Worm (Caenorhabditis elegans) whole organism, L1 larva: ENCODE results near the gene cyp-13A12.

Experiments
- C16A3.4 ChIP-seq: fragments of 150-350 bp; optimal IDR thresholded peaks from 2 replicates; lab custom pipeline; 2014; ENCODE audit warnings: missing biosample characterization, missing genetic modification characterization
- F16B12.6 ChIP-seq: fragments of 150-350 bp; optimal IDR thresholded peaks from 2 replicates; lab custom pipeline; 2014; ENCODE audit warnings: missing biosample characterization, missing genetic modification characterization
- Y116A8C.19 ChIP-seq: sonication (generic microtip); optimal IDR thresholded peaks from 2 replicates; lab custom pipeline; 2016; ENCODE audit warnings: missing compliant biosample characterization, missing genetic modification characterization, borderline replicate concordance
- aha-1 ChIP-seq: fragments of 150-350 bp; optimal IDR thresholded peaks from 2 replicates; lab custom pipeline; 2014; ENCODE audit warnings: missing biosample characterization, missing genetic modification characterization
- alr-1 ChIP-seq: fragments of 200-800 bp; sonication (Bioruptor generic); optimal IDR thresholded peaks from 2 replicates; lab custom pipeline; 2018; ENCODE audit warnings: borderline replicate concordance, mild to moderate bottlenecking, missing genetic modification characterization, missing compliant biosample characterization
- aly-2 ChIP-seq: fragments of 150-350 bp; optimal IDR thresholded peaks from 2 replicates; lab custom pipeline; 2014; ENCODE audit warnings: missing biosample characterization, missing genetic modification characterization
- ceh-8 ChIP-seq: fragments of 200-800 bp; sonication (Bioruptor generic); optimal IDR thresholded peaks from 2 replicates; lab custom pipeline; 2018; ENCODE audit warnings: mild to moderate bottlenecking, missing genetic modification characterization, moderate library complexity, missing compliant biosample characterization
- ces-1 ChIP-seq: fragments of 150-350 bp; optimal IDR thresholded peaks from 2 replicates; lab custom pipeline; 2014; ENCODE audit warnings: missing biosample characterization, missing genetic modification reagents, missing genetic modification characterization
- dpl-1 ChIP-seq, 3 experiments: fragments of 150-350 bp in 2 of 3; sonication (generic microtip) in 1 of 3; optimal IDR thresholded peaks; 2 replicates each; lab custom pipeline; 2014 to 2017; ENCODE audit warnings: missing biosample characterization in 3 of 3, missing genetic modification characterization in 3 of 3, missing genetic modification reagents in 3 of 3
- efl-1 ChIP-seq, 4 experiments: fragments of 150-350 bp; optimal IDR thresholded peaks in 3 of 4; peaks in 1 of 4; 1 replicate in 1 of 4; 2 replicates in 3 of 4; lab custom pipeline; 2014; ENCODE audit warnings: missing biosample characterization in 2 of 4, missing genetic modification characterization in 2 of 4, missing genetic modification reagents in 2 of 4
- efl-3 ChIP-seq: fragments of 200-800 bp; sonication (Bioruptor generic); optimal IDR thresholded peaks from 2 replicates; lab custom pipeline; 2018; ENCODE audit warnings: mild to moderate bottlenecking, missing genetic modification characterization, missing compliant biosample characterization
- egl-27 ChIP-seq, 2 experiments: fragments of 150-350 bp in 1 of 2; sonication (generic microtip); optimal IDR thresholded peaks; 3 replicates each; lab custom pipeline; 2017 to 2018; ENCODE audit warnings: missing biosample characterization in 2 of 2, missing genetic modification characterization in 2 of 2, missing genetic modification reagents in 2 of 2
- elt-2 ChIP-seq: sonication (generic microtip); optimal IDR thresholded peaks from 2 replicates; lab custom pipeline; 2016; ENCODE audit warnings: missing genetic modification characterization, mild to moderate bottlenecking, inconsistent platforms, missing compliant biosample characterization, missing genetic modification reagents
- ets-5 ChIP-seq: fragments of 200-800 bp; sonication (Bioruptor generic); IDR thresholded peaks from 2 replicates; pipeline ENCODE4 v1.3.6; 2022; ENCODE audit warnings: missing genetic modification characterization, missing compliant biosample characterization
- hlh-4 ChIP-seq: sonication (generic microtip); optimal IDR thresholded peaks from 2 replicates; lab custom pipeline; 2016; ENCODE audit warnings: mild to moderate bottlenecking, missing genetic modification characterization, missing compliant biosample characterization
- isw-1 ChIP-seq: fragments of 200-800 bp; sonication (Bioruptor generic); IDR thresholded peaks from 2 replicates; pipeline ENCODE4 v1.3.6; 2022; ENCODE audit warnings: missing genetic modification characterization, missing compliant biosample characterization
- jun-1 ChIP-seq: fragments of 150-350 bp; optimal IDR thresholded peaks from 2 replicates; lab custom pipeline; 2014; ENCODE audit warnings: missing biosample characterization, missing genetic modification reagents, missing genetic modification characterization
- lsy-2 ChIP-seq, 2 experiments: fragments of 150-350 bp; optimal IDR thresholded peaks; 2 replicates each; lab custom pipeline; 2014; ENCODE audit warnings: missing biosample characterization in 2 of 2, missing genetic modification characterization in 2 of 2
- mab-9 ChIP-seq: fragments of 200-800 bp; sonication (Bioruptor generic); IDR thresholded peaks from 2 replicates; pipeline ENCODE4 v1.3.6; 2022; ENCODE audit warnings: missing genetic modification reagents, missing genetic modification characterization, missing compliant biosample characterization
- nhr-11 ChIP-seq: fragments of 150-350 bp; optimal IDR thresholded peaks from 2 replicates; lab custom pipeline; 2014; ENCODE audit warnings: missing biosample characterization, missing genetic modification characterization
- nhr-12 ChIP-seq: sonication (generic microtip); optimal IDR thresholded peaks from 2 replicates; lab custom pipeline; 2017; ENCODE audit warnings: missing biosample characterization, missing genetic modification characterization
- nhr-237 ChIP-seq: fragments of 150-350 bp; optimal IDR thresholded peaks from 2 replicates; lab custom pipeline; 2014; ENCODE audit warnings: missing biosample characterization, missing genetic modification characterization
- nhr-76 ChIP-seq: sonication (generic microtip); optimal IDR thresholded peaks from 2 replicates; lab custom pipeline; 2017; ENCODE audit warnings: missing biosample characterization, missing genetic modification characterization
- nhr-85 ChIP-seq: sonication (generic microtip); peaks from one replicate; lab custom pipeline; 2016; ENCODE audit warnings: missing genetic modification characterization, inconsistent platforms, missing compliant biosample characterization
- nhr-90 ChIP-seq: sonication (generic microtip); optimal IDR thresholded peaks from 2 replicates; lab custom pipeline; 2016; ENCODE audit warnings: mild to moderate bottlenecking, missing genetic modification characterization, missing compliant biosample characterization; ENCODE audit not compliant: poor library complexity
- pax-3 ChIP-seq: fragments of 200-800 bp; sonication (Bioruptor generic); optimal IDR thresholded peaks from 2 replicates; lab custom pipeline; 2018; ENCODE audit warnings: mild to moderate bottlenecking, missing genetic modification characterization, moderate library complexity, missing compliant biosample characterization
- pqm-1 ChIP-seq: sonication (generic microtip); optimal IDR thresholded peaks from 3 replicates; lab custom pipeline; 2017; ENCODE audit warnings: missing biosample characterization, missing genetic modification characterization
- sox-4 ChIP-seq: sonication (generic microtip); optimal IDR thresholded peaks from 2 replicates; lab custom pipeline; 2016; ENCODE audit warnings: missing genetic modification characterization, missing compliant biosample characterization
- sptf-1 ChIP-seq: fragments of 150-350 bp; optimal IDR thresholded peaks from 2 replicates; lab custom pipeline; 2014; ENCODE audit warnings: missing biosample characterization, missing genetic modification characterization
- tbx-2 ChIP-seq: sonication (generic microtip); optimal IDR thresholded peaks from 2 replicates; lab custom pipeline; 2016; ENCODE audit warnings: missing genetic modification characterization, missing compliant biosample characterization
- tlp-1 ChIP-seq: fragments of 150-350 bp; optimal IDR thresholded peaks from 2 replicates; lab custom pipeline; 2014; ENCODE audit warnings: missing biosample characterization, missing genetic modification characterization
- unc-130 ChIP-seq: fragments of 150-350 bp; optimal IDR thresholded peaks from 2 replicates; lab custom pipeline; 2017; ENCODE audit warnings: missing biosample characterization, missing genetic modification characterization, inconsistent platforms
- unc-30 ChIP-seq: sonication (generic microtip); optimal IDR thresholded peaks from 2 replicates; lab custom pipeline; 2017; ENCODE audit warnings: missing biosample characterization, missing genetic modification characterization
- vab-15 ChIP-seq: sonication (generic microtip); optimal IDR thresholded peaks from 2 replicates; lab custom pipeline; 2017; ENCODE audit warnings: missing genotype, mild to moderate bottlenecking, missing genetic modification characterization, missing compliant biosample characterization
- zag-1 ChIP-seq: fragments of 150-350 bp; optimal IDR thresholded peaks from 2 replicates; lab custom pipeline; 2014; ENCODE audit warnings: missing biosample characterization, missing genetic modification characterization
- ztf-4 ChIP-seq: fragments of 150-350 bp; optimal IDR thresholded peaks from 2 replicates; lab custom pipeline; 2014; ENCODE audit warnings: missing biosample characterization, missing genetic modification characterization

The cyp-13A12 gene

ce11 chrIII:12978473-12979174, 45.7 kb upstream of the cyp-13A12 start, which contains the start of the genes ubq-2 and frg-1 (continued):
- TF ChIP-seq alr-1 = no peak

- no peak for TF ChIP-seq dpl-1 (GFP tag; optimal IDR thresholded peaks at IDR 0.05; lab: Kevin White, UChicago)
- no peak for TF ChIP-seq zag-1 (tag; lab: Kevin White, UChicago)
- no peak for TF ChIP-seq nhr-76
- no peak for TF ChIP-seq hlh-4 (tag; lab: Kevin White, UChicago)
- no peak for TF ChIP-seq egl-27 (tag; optimal IDR thresholded peaks at IDR 0.05; lab: Kevin White, UChicago)
- TF ChIP-seq efl-3 = no peak
- no peak for TF ChIP-seq lsy-2 (tag; optimal IDR thresholded peaks at IDR 0.05; lab: Kevin White, UChicago)
- TF ChIP-seq Y116A8C.19 = no peak
- TF ChIP-seq ets-5 = no peak
- TF ChIP-seq ces-1 (GFP tag; lab: Kevin White, UChicago) = no peak
- TF ChIP-seq aha-1 (tag; lab: Kevin White, UChicago) = no peak
- TF ChIP-seq ztf-4 = no peak
- no peak for TF ChIP-seq elt-2 (tag; lab: Kevin White, UChicago)
- no peak for TF ChIP-seq tlp-1 (tag; lab: Kevin White, UChicago)
- no peak for TF ChIP-seq aly-2
- no peak for TF ChIP-seq C16A3.4 (tag; lab: Kevin White, UChicago)
Observed at ce11 chrIII:12980770-12981169, 43.6 kb upstream of the cyp-13A12 start, which contains the start of gene ZK1010.4. Gene ZK1010.4 (plus strand): TSS chrIII:12981070.

DNA sequence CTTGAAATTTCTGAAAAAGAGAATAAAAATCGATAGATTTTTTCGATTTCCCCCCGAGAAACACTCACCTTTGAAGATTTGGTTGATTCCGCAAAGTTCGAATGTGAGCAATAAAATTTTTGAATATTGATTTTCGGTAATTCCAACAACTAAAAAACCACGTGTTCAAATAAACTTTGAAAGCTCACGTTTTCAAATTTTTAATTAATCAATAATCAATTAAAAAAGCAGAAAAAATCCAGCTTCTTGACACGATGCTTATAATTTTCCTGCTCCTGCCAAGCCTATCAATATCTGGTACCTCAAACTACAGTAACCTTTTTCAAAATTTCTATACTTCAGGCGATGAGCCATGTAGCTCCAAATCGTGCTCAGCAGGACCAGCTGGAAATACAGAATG, 36.9 kb upstream of the cyp-13A12 start, which contains the start of gene ZK1010.5:
Gene ZK1010.5, minus strand, starts transcription at position 101 of the 400 bp plus-strand sequence.
- no peak for TF ChIP-seq unc-130 (tag; lab: Kevin White, UChicago)
- no peak for TF ChIP-seq ceh-8
- TF ChIP-seq isw-1 (GFP tag; lab: Robert Waterston, UW) = no peak
- no peak for TF ChIP-seq nhr-11 (tag; lab: Kevin White, UChicago)

ce11 chrIII:12990997-12991396, 33.4 kb upstream of the cyp-13A12 start, which contains the start of gene ZK1010.12:
Gene ZK1010.12 (plus strand): TSS chrIII:12991297.
- TF ChIP-seq pqm-1 (no peak), unc-30 (tag; lab: Kevin White, UChicago) (no peak), nhr-237 (tag; lab: Kevin White, UChicago) (no peak), sptf-1 (tag; lab: Kevin White, UChicago) (no peak), vab-15 (tag; lab: Kevin White, UChicago) (no peak), jun-1 (tag; lab: Kevin White, UChicago) (no peak), efl-1 (optimal IDR thresholded peaks at IDR 0.05; lab: Kevin White, UChicago) (no peak), efl-1 (GFP tag; optimal IDR thresholded peaks at IDR 0.05 in 1 of 2; lab: Kevin White, UChicago) (no peak), F16B12.6 (no peak), mab-9 (GFP tag; lab: Robert Waterston, UW) (no peak), nhr-85 (tag; lab: Kevin White, UChicago) (no peak), sox-4 (no peak), tbx-2 (no peak), pax-3 (tag; lab: Kevin White, UChicago) (no peak), C16A3.4 (tag; lab: Kevin White, UChicago) (no peak)

DNA sequence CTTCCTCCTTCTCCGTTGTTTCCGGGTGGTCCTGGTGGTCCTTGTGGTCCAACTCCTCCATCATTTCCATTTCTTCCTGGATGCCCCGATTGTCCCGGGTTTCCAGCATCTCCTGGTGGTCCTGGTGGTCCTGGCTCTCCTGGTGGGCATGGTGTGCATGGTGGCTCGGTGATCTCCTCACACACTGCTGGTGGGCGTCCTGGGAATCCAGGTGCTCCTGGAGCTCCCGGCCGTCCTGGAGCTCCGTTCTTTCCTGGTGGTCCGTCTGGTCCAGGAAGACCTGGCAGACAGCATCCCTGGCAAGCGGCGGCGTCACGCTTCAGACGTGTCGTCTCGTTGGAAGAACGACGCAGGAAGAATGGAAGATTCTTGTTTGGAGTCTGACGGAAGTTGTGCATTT, 31.3 kb upstream of the cyp-13A12 start:
- TF ChIP-seq nhr-12 (tag; lab: Kevin White, UChicago) (no peak), nhr-90 (tag; lab: Kevin White, UChicago) (no peak), efl-1 (optimal IDR thresholded peaks at IDR 0.05; lab: Kevin White, UChicago) (no peak), efl-1 (GFP tag; optimal IDR thresholded peaks at IDR 0.05 in 1 of 2; lab: Kevin White, UChicago) (peak in 1 of 2 experiments; percentile 58)
